Worm (Caenorhabditis elegans): ENCODE data around the gene clec-25.

DNA sequence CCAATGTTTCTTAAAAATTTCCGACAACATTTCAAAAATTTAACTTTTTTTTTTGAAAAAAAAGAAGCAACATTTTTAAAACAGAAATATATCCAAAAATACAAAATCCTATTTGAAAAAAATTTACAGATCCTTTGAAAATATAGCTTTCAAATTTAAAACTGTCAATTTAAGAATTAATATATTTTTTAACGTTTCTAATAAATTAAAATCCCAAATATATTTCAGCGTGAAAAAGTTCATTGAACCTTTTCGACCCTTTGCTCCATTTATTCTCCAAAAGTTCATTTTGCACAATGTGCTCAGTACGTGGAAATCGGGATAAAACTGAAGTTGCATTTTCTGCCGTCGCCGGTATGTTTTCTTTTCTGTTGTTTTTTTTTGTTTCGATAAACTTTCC is 10.2 kb upstream of the clec-25 start, which contains the start of gene phy-3:
- TF ChIP-seq dao-5 (tag; optimal IDR thresholded peaks at IDR 0.05): no peak
- no peak for TF ChIP-seq him-1 (tag; optimal IDR thresholded peaks at IDR 0.05)
- TF ChIP-seq W03F9.2 (tag; optimal IDR thresholded peaks at IDR 0.05): no peak
